Worm (Caenorhabditis elegans) whole organism, young adult: ENCODE data around the gene W09B6.4.

Experiments
- K11D2.4 ChIP-seq: fragments of 200-800 bp; sonication (Bioruptor generic); IDR thresholded peaks from 2 replicates; pipeline ENCODE4 v1.3.6; 2022; ENCODE audit warnings: missing genetic modification reagents, missing genetic modification characterization, missing compliant biosample characterization
- cebp-2 ChIP-seq: fragments of 200-800 bp; sonication (Bioruptor generic); IDR thresholded peaks from 2 replicates; pipeline ENCODE4 v1.3.6; 2022; ENCODE audit warnings: missing genetic modification characterization, missing compliant biosample characterization
- nhr-27 ChIP-seq: fragments of 200-800 bp; sonication (Bioruptor generic); optimal IDR thresholded peaks from 2 replicates; lab custom pipeline; 2018; ENCODE audit warnings: mild to moderate bottlenecking, missing genetic modification characterization, moderate library complexity, missing compliant biosample characterization
- unc-130 ChIP-seq: sonication (generic microtip); optimal IDR thresholded peaks from 2 replicates; lab custom pipeline; 2016; ENCODE audit warnings: missing genetic modification reagents, missing genetic modification characterization, missing compliant biosample characterization

DNA sequence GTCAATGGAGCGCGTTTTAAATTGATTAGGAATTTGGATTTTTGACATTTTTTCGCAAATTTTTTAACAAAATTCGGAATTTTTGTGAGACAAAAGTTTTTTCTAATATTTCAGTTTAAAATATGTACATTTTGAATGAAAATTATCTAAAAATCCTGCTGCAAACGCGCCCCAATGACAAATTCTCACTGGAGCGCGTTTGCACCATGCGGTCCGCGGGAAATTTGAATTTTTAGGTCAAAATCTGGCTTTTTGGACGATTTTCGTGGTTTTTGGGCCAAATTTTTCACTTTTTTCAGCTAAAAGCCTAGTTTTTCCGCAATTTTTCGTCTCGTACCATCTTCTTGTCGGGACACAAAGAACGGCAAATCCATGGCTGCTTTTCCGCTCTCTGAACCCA is 7.9 kb downstream of the W09B6.4 start:
- TF ChIP-seq unc-130 (GFP tag; lab: Kevin White, UChicago), result no peak
- TF ChIP-seq K11D2.4 (GFP tag; lab: Robert Waterston, UW), result no peak
- no peak for TF ChIP-seq cebp-2 (GFP tag; lab: Robert Waterston, UW)
- TF ChIP-seq nhr-27 (tag; lab: Kevin White, UChicago), result no peak
